Worm (Caenorhabditis elegans) whole organism, late embryonic: Measurements from ENCODE around the gene ZK355.2.
A peak's percentile ranks its signal among the peaks of the same experiment; 100 is the strongest.

Experiments used
- C08G9.2 ChIP-seq: sonication (generic microtip); optimal IDR thresholded peaks from 2 replicates; lab custom pipeline; 2016; ENCODE audit warnings: mild to moderate bottlenecking, missing genetic modification characterization, moderate library complexity, missing compliant biosample characterization
- C38D4.7 ChIP-seq: fragments of 200-800 bp; sonication (Bioruptor generic); optimal IDR thresholded peaks from 2 replicates; lab custom pipeline; 2018; ENCODE audit warnings: mild to moderate bottlenecking, missing genetic modification characterization, moderate library complexity, missing compliant biosample characterization
- T23F11.4 ChIP-seq: fragments of 200-800 bp; sonication (Bioruptor generic); optimal IDR thresholded peaks from 2 replicates; lab custom pipeline; 2018; ENCODE audit warnings: mild to moderate bottlenecking, missing genetic modification characterization, missing compliant biosample characterization
- ahr-1 ChIP-seq: sonication (generic microtip); optimal IDR thresholded peaks from 2 replicates; lab custom pipeline; 2016; ENCODE audit warnings: missing genetic modification characterization, missing compliant biosample characterization
- ama-1 ChIP-seq: fragments of 150-350 bp; optimal IDR thresholded peaks from 2 replicates; lab custom pipeline; 2014
- ceh-14 ChIP-seq: sonication (generic microtip); optimal IDR thresholded peaks from 2 replicates; lab custom pipeline; 2016; ENCODE audit warnings: missing genotype, missing genetic modification characterization, missing compliant biosample characterization
- ceh-19 ChIP-seq: fragments of 200-800 bp; sonication (Bioruptor generic); optimal IDR thresholded peaks from 2 replicates; lab custom pipeline; 2018; ENCODE audit warnings: mild to moderate bottlenecking, missing genetic modification characterization, missing compliant biosample characterization
- ceh-2 ChIP-seq: sonication (generic microtip); optimal IDR thresholded peaks from 2 replicates; lab custom pipeline; 2016; ENCODE audit warnings: missing genotype, missing genetic modification characterization, missing compliant biosample characterization
- ceh-22 ChIP-seq: sonication (generic microtip); optimal IDR thresholded peaks from 2 replicates; lab custom pipeline; 2017; ENCODE audit warnings: missing biosample characterization, missing genetic modification characterization
- ceh-34 ChIP-seq: sonication (generic microtip); optimal IDR thresholded peaks from 2 replicates; lab custom pipeline; 2016; ENCODE audit warnings: mild to moderate bottlenecking, missing genetic modification characterization, missing compliant biosample characterization
- ceh-6 ChIP-seq: fragments of 200-800 bp; sonication (Bioruptor generic); optimal IDR thresholded peaks from 2 replicates; lab custom pipeline; 2018; ENCODE audit warnings: mild to moderate bottlenecking, missing genetic modification characterization, missing compliant biosample characterization
- ceh-9 ChIP-seq: sonication (generic microtip); optimal IDR thresholded peaks from 2 replicates; lab custom pipeline; 2016; ENCODE audit warnings: mild to moderate bottlenecking, missing genetic modification characterization, inconsistent platforms, missing compliant biosample characterization
- che-1 ChIP-seq: sonication (generic microtip); optimal IDR thresholded peaks from 2 replicates; lab custom pipeline; 2016; ENCODE audit warnings: mild to moderate bottlenecking, missing genetic modification characterization, missing compliant biosample characterization
- dmd-4 ChIP-seq: sonication (generic microtip); optimal IDR thresholded peaks from 2 replicates; lab custom pipeline; 2016; ENCODE audit warnings: borderline replicate concordance, missing genetic modification characterization, missing compliant biosample characterization
- dve-1 ChIP-seq: sonication (generic microtip); optimal IDR thresholded peaks from 2 replicates; lab custom pipeline; 2017; ENCODE audit warnings: antibody characterized with exemption, mild to moderate bottlenecking, missing genetic modification characterization, missing compliant biosample characterization
- elt-2 ChIP-seq: sonication (generic microtip); optimal IDR thresholded peaks from 2 replicates; lab custom pipeline; 2016; ENCODE audit warnings: missing genetic modification reagents, missing genetic modification characterization, missing compliant biosample characterization
- ets-4 ChIP-seq: sonication (generic microtip); optimal IDR thresholded peaks from 2 replicates; lab custom pipeline; 2016; ENCODE audit warnings: missing genetic modification characterization, missing compliant biosample characterization
- hlh-13 ChIP-seq: fragments of 200-800 bp; sonication (Bioruptor generic); optimal IDR thresholded peaks from 2 replicates; lab custom pipeline; 2018; ENCODE audit warnings: mild to moderate bottlenecking, missing genetic modification characterization, missing compliant biosample characterization
- hlh-30 ChIP-seq: sonication (generic microtip); optimal IDR thresholded peaks from 2 replicates; lab custom pipeline; 2017; ENCODE audit warnings: antibody characterized with exemption, missing genetic modification characterization, missing compliant biosample characterization; ENCODE audit not compliant: insufficient read depth
- hlh-6 ChIP-seq: sonication (generic microtip); optimal IDR thresholded peaks from 2 replicates; lab custom pipeline; 2016; ENCODE audit warnings: missing genotype, missing genetic modification characterization, missing compliant biosample characterization
- hlh-8 ChIP-seq: sonication (generic microtip); optimal IDR thresholded peaks from 2 replicates; lab custom pipeline; 2016; ENCODE audit warnings: missing genotype, missing genetic modification characterization, missing compliant biosample characterization
- lim-6 ChIP-seq: sonication (generic microtip); optimal IDR thresholded peaks from 2 replicates; lab custom pipeline; 2016; ENCODE audit warnings: missing genetic modification characterization, missing compliant biosample characterization
- lin-11 ChIP-seq: fragments of 200-800 bp; sonication (Bioruptor generic); optimal IDR thresholded peaks from 2 replicates; lab custom pipeline; 2018; ENCODE audit warnings: mild to moderate bottlenecking, missing genetic modification characterization, missing compliant biosample characterization
- mec-3 ChIP-seq: sonication (generic microtip); optimal IDR thresholded peaks from 2 replicates; lab custom pipeline; 2016; ENCODE audit warnings: borderline replicate concordance, missing genetic modification characterization, missing compliant biosample characterization
- nhr-232 ChIP-seq: sonication (generic microtip); optimal IDR thresholded peaks from 2 replicates; lab custom pipeline; 2016; ENCODE audit warnings: missing genetic modification characterization, missing compliant biosample characterization
- pat-9 ChIP-seq: fragments of 200-800 bp; sonication (Bioruptor generic); optimal IDR thresholded peaks from 2 replicates; lab custom pipeline; 2018; ENCODE audit warnings: mild to moderate bottlenecking, missing genetic modification characterization, moderate library complexity, missing compliant biosample characterization
- pha-2 ChIP-seq: sonication (generic microtip); optimal IDR thresholded peaks from 2 replicates; lab custom pipeline; 2017; ENCODE audit warnings: mild to moderate bottlenecking, missing genetic modification characterization, missing compliant biosample characterization
- pha-4 ChIP-seq: fragments of 150-350 bp; optimal IDR thresholded peaks from 2 replicates; lab custom pipeline; 2018; ENCODE audit warnings: missing biosample characterization, missing genetic modification reagents, missing genetic modification characterization
- rnt-1 ChIP-seq: sonication (generic microtip); optimal IDR thresholded peaks from 2 replicates; lab custom pipeline; 2016; ENCODE audit warnings: missing genetic modification characterization, missing compliant biosample characterization
- sox-2 ChIP-seq: fragments of 200-800 bp; sonication (Bioruptor generic); IDR thresholded peaks from 2 replicates; pipeline ENCODE4 v1.3.6; 2022; ENCODE audit warnings: missing genetic modification reagents, missing genetic modification characterization, missing compliant biosample characterization
- tbx-7 ChIP-seq: sonication (generic microtip); optimal IDR thresholded peaks from 2 replicates; lab custom pipeline; 2016; ENCODE audit warnings: missing genotype, missing genetic modification characterization, missing compliant biosample characterization
- unc-86 ChIP-seq: sonication (generic microtip); optimal IDR thresholded peaks from 2 replicates; lab custom pipeline; 2016; ENCODE audit warnings: missing genetic modification characterization, missing compliant biosample characterization
- ztf-16 ChIP-seq: sonication (generic microtip); optimal IDR thresholded peaks from 2 replicates; lab custom pipeline; 2017; ENCODE audit warnings: missing genetic modification characterization, missing compliant biosample characterization

The ZK355.2 gene

ce11 chrII:2934354-2934753, 10.6 kb downstream of the ZK355.2 start, which contains the start of gene irld-67:
Gene irld-67 (minus strand): TSS chrII:2934454.
- TF ChIP-seq dve-1 (no peak), nhr-232 (tag; lab: Kevin White, UChicago) (no peak), C38D4.7 (no peak), ceh-22 (tag; lab: Kevin White, UChicago) (no peak), ets-4 (tag; lab: Kevin White, UChicago) (no peak), T23F11.4 (GFP tag; lab: Kevin White, UChicago) (no peak), sox-2 (no peak), ceh-34 (tag; lab: Kevin White, UChicago) (no peak), lin-11 (tag; lab: Kevin White, UChicago) (no peak), unc-86 (tag; lab: Kevin White, UChicago) (no peak)

ce11 chrII:2937852-2938251, 14.1 kb downstream of the ZK355.2 start, which contains the start of gene irld-65:
Gene irld-65 (minus strand): TSS chrII:2937952.
- TF ChIP-seq che-1 (no peak), mec-3 (tag; lab: Kevin White, UChicago) (no peak), dmd-4 (tag; lab: Kevin White, UChicago) (no peak), hlh-6 (tag; lab: Kevin White, UChicago) (no peak), nhr-232 (tag; lab: Kevin White, UChicago) (no peak), hlh-30 (tag; lab: Kevin White, UChicago) (no peak), pha-4 (tag; lab: Kevin White, UChicago) (no peak)

ce11 chrII:2939681-2940080, 16.0 kb downstream of the ZK355.2 start:
- TF ChIP-seq C08G9.2 (no peak), dve-1 (peak; percentile 67)

- no peak for TF ChIP-seq ceh-9
- TF ChIP-seq ceh-14 (tag; lab: Kevin White, UChicago): no peak
- no peak for TF ChIP-seq hlh-6 (tag; lab: Kevin White, UChicago)
- no peak for TF ChIP-seq C08G9.2
- no peak for TF ChIP-seq elt-2
- no peak for TF ChIP-seq ztf-16
- no peak for TF ChIP-seq rnt-1 (tag; lab: Kevin White, UChicago)
- TF ChIP-seq, all 69 proteins: peak for 0
Observed at ce11 chrII:2940747-2941146, 17.0 kb downstream of the ZK355.2 start, which contains the start of gene irld-66. Gene irld-66 (minus strand): TSS chrII:2940847.

- no peak for TF ChIP-seq pha-4 (tag; lab: Kevin White, UChicago)
- TF ChIP-seq ceh-14 (tag; lab: Kevin White, UChicago): no peak
- TF ChIP-seq pha-2 (tag; lab: Kevin White, UChicago): no peak
- TF ChIP-seq ceh-2 (tag; lab: Kevin White, UChicago): no peak
- no peak for TF ChIP-seq dve-1
- no peak for TF ChIP-seq ceh-6 (GFP tag; lab: Kevin White, UChicago)
- no peak for TF ChIP-seq che-1
- TF ChIP-seq hlh-6 (tag; lab: Kevin White, UChicago): no peak
- TF ChIP-seq mec-3 (tag; lab: Kevin White, UChicago): no peak
- no peak for TF ChIP-seq ama-1 (lab: Kevin White, UChicago)
- no peak for TF ChIP-seq pat-9 (tag; lab: Kevin White, UChicago)
- no peak for TF ChIP-seq hlh-13 (GFP tag; lab: Kevin White, UChicago)
- no peak for TF ChIP-seq ceh-22 (tag; lab: Kevin White, UChicago)
- no peak for TF ChIP-seq rnt-1 (tag; lab: Kevin White, UChicago)
- TF ChIP-seq hlh-8: no peak
- TF ChIP-seq lim-6: no peak
- TF ChIP-seq ahr-1 (tag; lab: Kevin White, UChicago): no peak
- no peak for TF ChIP-seq ceh-19 (GFP tag; lab: Kevin White, UChicago)
- TF ChIP-seq tbx-7 (tag; lab: Kevin White, UChicago): no peak
Observed at ce11 chrII:2943966-2944365, 20.2 kb downstream of the ZK355.2 start, which contains the start of the genes irld-50 and irld-49. Gene irld-50 (minus strand): TSS chrII:2944066. Gene irld-49 (plus strand): TSS chrII:2944176.
